Worm (Caenorhabditis elegans): ENCODE results near the gene Y56A3A.22.

- no peak for TF ChIP-seq aly-2 (tag; optimal IDR thresholded peaks at IDR 0.05)
- TF ChIP-seq blmp-1 (tag; optimal IDR thresholded peaks at IDR 0.05; ENCODE audit: insufficient read depth) = no peak
- TF ChIP-seq mdl-1 (tag; optimal IDR thresholded peaks at IDR 0.05) = no peak
- TF ChIP-seq R02D3.7 (tag; optimal IDR thresholded peaks at IDR 0.05) = no peak
- no peak for TF ChIP-seq unc-39 (tag; optimal IDR thresholded peaks at IDR 0.05)
- no peak for TF ChIP-seq C34F6.9 (tag; optimal IDR thresholded peaks at IDR 0.05)
- TF ChIP-seq snpc-4 (tag; optimal IDR thresholded peaks at IDR 0.05) = no peak
- TF ChIP-seq nhr-11 (tag; optimal IDR thresholded peaks at IDR 0.05) = no peak
- no peak for TF ChIP-seq nhr-12 (tag; optimal IDR thresholded peaks at IDR 0.05)
- no peak for TF ChIP-seq lsy-2 (tag; optimal IDR thresholded peaks at IDR 0.05)
- no peak for TF ChIP-seq zag-1 (tag; optimal IDR thresholded peaks at IDR 0.05)
- TF ChIP-seq elt-1 (tag; optimal IDR thresholded peaks at IDR 0.05) = no peak
- TF ChIP-seq fos-1 (tag; optimal IDR thresholded peaks at IDR 0.05) = peak; percentile 18
- no peak for TF ChIP-seq nhr-77 (tag; optimal IDR thresholded peaks at IDR 0.05)
These were observed 42.7 kb upstream of the Y56A3A.22 start, which contains the start of gene Y56A3A.6 for ce11 chrIII:11878751-11879150.

Data from whole organism, L2 larva.